Fruit fly (Drosophila melanogaster): ENCODE data around the gene CG6418.

The CG6418 gene

DNA sequence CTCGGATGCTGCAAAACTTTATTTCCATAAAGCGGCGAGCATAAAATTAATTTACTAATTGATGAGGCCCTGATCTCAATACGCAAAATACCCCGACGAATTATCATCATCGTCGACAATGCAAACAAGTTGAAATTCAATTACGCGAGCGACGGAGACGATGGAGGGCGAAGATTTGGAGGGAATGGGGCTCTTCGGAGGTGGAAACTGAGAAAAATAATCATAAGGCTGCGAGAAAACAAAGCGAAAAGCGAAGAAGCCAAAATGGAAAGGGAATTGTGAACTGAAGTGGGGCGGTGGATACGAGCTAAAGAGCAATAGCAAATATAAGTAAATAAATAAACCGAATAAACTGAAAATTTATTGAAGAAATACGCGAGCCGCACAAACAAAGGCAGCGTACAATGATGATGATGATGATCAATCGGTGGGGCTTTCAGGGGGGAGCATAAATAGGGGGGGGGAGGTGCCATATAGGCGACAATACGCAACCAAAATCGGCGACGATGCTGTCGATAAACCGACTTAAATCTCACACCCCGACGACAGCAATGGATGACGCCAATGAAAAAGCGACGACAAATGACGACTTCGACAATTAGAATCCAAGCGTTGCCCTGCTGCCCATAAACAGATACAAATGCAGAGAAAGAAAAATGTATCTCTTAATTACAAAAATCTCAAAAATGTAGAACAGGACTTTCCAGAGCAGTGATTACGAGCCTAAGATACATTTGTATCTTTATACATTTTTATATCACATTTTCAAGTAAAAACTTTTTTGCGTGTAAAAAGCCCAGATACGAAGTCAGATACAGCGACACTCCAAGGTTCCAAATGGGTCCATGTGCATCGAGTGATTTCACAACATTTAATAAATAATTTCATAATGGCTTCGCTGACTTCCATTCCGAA, 40.7 kb downstream of the CG6418 start (continued):
- peak; percentile 39 for TF ChIP-seq gcm2 (GFP tag; optimal IDR thresholded peaks at IDR 0.05)
- TF ChIP-seq CG9932 (GFP tag; IDR thresholded peaks at IDR 0.05): peak; percentile 55
- no peak for TF ChIP-seq MTF-1 (GFP tag; optimal IDR thresholded peaks at IDR 0.05; ENCODE audit: borderline replicate concordance)
- peak; percentile 25 for TF ChIP-seq CG14710 (tag; optimal IDR thresholded peaks at IDR 0.05)
- TF ChIP-seq Gsc (GFP tag; IDR thresholded peaks at IDR 0.05): no peak
- peak; percentile 68 for TF ChIP-seq PHDP (tag; optimal IDR thresholded peaks at IDR 0.05)
- TF ChIP-seq chn (GFP tag; optimal IDR thresholded peaks at IDR 0.05): peak; percentile 60
- TF ChIP-seq CG3281 (GFP tag; optimal IDR thresholded peaks at IDR 0.05): peak; percentile 66
- 0 out of 2 replicates have a peak, but pooled peaks have one; percentile 21 for TF ChIP-seq CG11085 (GFP tag; IDR thresholded peaks at IDR 0.05)
- TF ChIP-seq CG2199 (GFP tag; IDR thresholded peaks at IDR 0.05): 0 out of 3 replicates have a peak, but pooled peaks have one; percentile 53
- peak; percentile 77 for TF ChIP-seq tgo (GFP tag; IDR thresholded peaks at IDR 0.05)
- peak; percentile 74 for TF ChIP-seq Aef1 (GFP tag; IDR thresholded peaks at IDR 0.05)
- TF ChIP-seq Doc3 (GFP tag; IDR thresholded peaks at IDR 0.05; ENCODE audit: partially characterized antibody): no peak
- TF ChIP-seq CG32772 (GFP tag; IDR thresholded peaks at IDR 0.05): peak; percentile 31; the same call in 1 of the 2 replicates
- no peak; the same call in 1 of the 2 replicates for TF ChIP-seq Adf1 (GFP tag; IDR thresholded peaks at IDR 0.05)
- peak; percentile 30 for TF ChIP-seq CG6813 (GFP tag; optimal IDR thresholded peaks at IDR 0.05)
- peak; percentile 41 for TF ChIP-seq eyg (GFP tag; optimal IDR thresholded peaks at IDR 0.05)
- no peak for TF ChIP-seq CG12299 (tag; optimal IDR thresholded peaks at IDR 0.05)
- peak; percentile 65 for TF ChIP-seq sim (GFP tag; IDR thresholded peaks at IDR 0.05)
- TF ChIP-seq CG11723 (GFP tag; optimal IDR thresholded peaks at IDR 0.05): peak; percentile 8
- TF ChIP-seq CTCF (GFP tag; optimal IDR thresholded peaks at IDR 0.05): peak; percentile 17
- peak; percentile 65 for TF ChIP-seq Meics (GFP tag; optimal IDR thresholded peaks at IDR 0.05)
- TF ChIP-seq Sox100B (GFP tag; optimal IDR thresholded peaks at IDR 0.05): peak; percentile 23
- TF ChIP-seq Ptx1 (GFP tag; IDR thresholded peaks at IDR 0.05): peak; percentile 79
- no peak for TF ChIP-seq fd64A (GFP tag; optimal IDR thresholded peaks at IDR 0.05)
- TF ChIP-seq H15 (GFP tag; IDR thresholded peaks at IDR 0.05): peak; percentile 72
- TF ChIP-seq CG12659 (GFP tag; optimal IDR thresholded peaks at IDR 0.05): peak; percentile 58
- TF ChIP-seq kni (GFP tag; optimal IDR thresholded peaks at IDR 0.05): no peak
- peak; percentile 16; the same call in 1 of the 2 replicates for TF ChIP-seq CG11247 (GFP tag; IDR thresholded peaks at IDR 0.05)
- no peak for TF ChIP-seq btn (GFP tag; optimal IDR thresholded peaks at IDR 0.05)
- no peak for TF ChIP-seq CG4707 (GFP tag; optimal IDR thresholded peaks at IDR 0.05)
- TF ChIP-seq CG16813 (GFP tag; IDR thresholded peaks at IDR 0.05; ENCODE audit: partially characterized antibody): no peak
- no peak for TF ChIP-seq Poxn (GFP tag; IDR thresholded peaks at IDR 0.05)
- peak; percentile 73 for TF ChIP-seq crol (GFP tag; IDR thresholded peaks at IDR 0.05)
- peak; percentile 57; the same call in 1 of the 3 replicates for TF ChIP-seq CG17361 (GFP tag; IDR thresholded peaks at IDR 0.05)
- TF ChIP-seq CG8388 (GFP tag; optimal IDR thresholded peaks at IDR 0.05): peak; percentile 52
- peak; percentile 5 for TF ChIP-seq CG16815 (GFP tag; optimal IDR thresholded peaks at IDR 0.05)
- TF ChIP-seq gt (GFP tag; IDR thresholded peaks at IDR 0.05): no peak
- TF ChIP-seq CG17802 (tag; optimal IDR thresholded peaks at IDR 0.05): no peak
- no peak for TF ChIP-seq sima (GFP tag; optimal IDR thresholded peaks at IDR 0.05)
- no peak for TF ChIP-seq ham (GFP tag; IDR thresholded peaks at IDR 0.05)
- TF ChIP-seq NC2β (GFP tag; optimal IDR thresholded peaks at IDR 0.05): no peak
- no peak; the same call in 1 of the 2 replicates for TF ChIP-seq Ravus (GFP tag; IDR thresholded peaks at IDR 0.05)
- TF ChIP-seq Bgb (GFP tag; IDR thresholded peaks at IDR 0.05; ENCODE audit: partially characterized antibody): no peak
- peak; percentile 54; the same call in 1 of the 2 replicates for TF ChIP-seq CG16779 (GFP tag; IDR thresholded peaks at IDR 0.05)
- no peak for TF ChIP-seq hth (optimal IDR thresholded peaks at IDR 0.05)
- TF ChIP-seq CG2889 (GFP tag; IDR thresholded peaks at IDR 0.05): 0 out of 3 replicates have a peak, but pooled peaks have one; percentile 28
- TF ChIP-seq dpn (GFP tag; optimal IDR thresholded peaks at IDR 0.05): peak; percentile 60 to 67
- peak; percentile 72 for TF ChIP-seq CG31441 (GFP tag; IDR thresholded peaks at IDR 0.05)
